Worm (Caenorhabditis elegans) whole organism, young adult: Measurements from ENCODE around the gene adah-1.

Source experiments
- B0035.1 ChIP-seq: sonication (generic microtip); optimal IDR thresholded peaks from 2 replicates; lab custom pipeline; 2016; ENCODE audit warnings: missing genetic modification characterization, mild to moderate bottlenecking, missing compliant biosample characterization, missing genotype, missing genetic modification reagents
- B0336.3 ChIP-seq: fragments of 200-800 bp; sonication (Bioruptor generic); IDR thresholded peaks from 2 replicates; pipeline ENCODE4 v1.3.6; 2022; ENCODE audit warnings: missing genetic modification characterization, missing compliant biosample characterization
- C06A6.2 ChIP-seq: fragments of 200-800 bp; sonication (Bioruptor generic); conservative IDR thresholded peaks from 2 replicates; pipeline ENCODE4 v1.3.6; 2022; ENCODE audit warnings: missing genetic modification characterization, missing compliant biosample characterization
- F22D6.2 ChIP-seq: sonication (generic microtip); optimal IDR thresholded peaks from 2 replicates; lab custom pipeline; 2016; ENCODE audit warnings: mild to moderate bottlenecking, missing genetic modification characterization, missing compliant biosample characterization
- F33H1.4 ChIP-seq: fragments of 200-800 bp; sonication (Bioruptor generic); IDR thresholded peaks from 2 replicates; pipeline ENCODE4 v1.3.6; 2022; ENCODE audit warnings: missing genetic modification reagents, missing genetic modification characterization, missing compliant biosample characterization
- K11D2.4 ChIP-seq: fragments of 200-800 bp; sonication (Bioruptor generic); IDR thresholded peaks from 2 replicates; pipeline ENCODE4 v1.3.6; 2022; ENCODE audit warnings: missing genetic modification reagents, missing genetic modification characterization, missing compliant biosample characterization
- K12H6.12 ChIP-seq: fragments of 200-800 bp; sonication (Bioruptor generic); optimal IDR thresholded peaks from 2 replicates; lab custom pipeline; 2018; ENCODE audit warnings: mild to moderate bottlenecking, missing genetic modification characterization, missing compliant biosample characterization
- Y67H2A.10 ChIP-seq: fragments of 200-800 bp; sonication (Bioruptor generic); conservative IDR thresholded peaks from 2 replicates; pipeline ENCODE4 v1.3.6; 2022; ENCODE audit warnings: missing genetic modification reagents, missing genetic modification characterization, missing compliant biosample characterization
- Y95B8A.8 ChIP-seq: fragments of 200-800 bp; sonication (Bioruptor generic); IDR thresholded peaks from 2 replicates; pipeline ENCODE4 v1.3.6; 2022; ENCODE audit warnings: missing genetic modification reagents, missing genetic modification characterization, missing compliant biosample characterization
- ZK185.1 ChIP-seq: sonication (generic microtip); optimal IDR thresholded peaks from 2 replicates; lab custom pipeline; 2016; ENCODE audit warnings: mild to moderate bottlenecking, missing genetic modification characterization, missing compliant biosample characterization; ENCODE audit not compliant: poor library complexity, severe bottlenecking
- ama-1 ChIP-seq, 3 experiments: fragments of 150-350 bp in 1 of 3; sonication (generic microtip) in 2 of 3; optimal IDR thresholded peaks; 2 replicates each; lab custom pipeline; 2014 to 2018; ENCODE audit warnings: missing biosample characterization in 2 of 3, missing genetic modification characterization in 2 of 3, missing genetic modification reagents in 2 of 3
- aptf-2 ChIP-seq: fragments of 200-800 bp; sonication (Bioruptor generic); conservative IDR thresholded peaks from 2 replicates; pipeline ENCODE4 v1.3.6; 2022; ENCODE audit warnings: missing genetic modification reagents, missing genetic modification characterization, missing compliant biosample characterization
- atf-7 ChIP-seq: sonication (generic microtip); optimal IDR thresholded peaks from 2 replicates; lab custom pipeline; 2017; ENCODE audit warnings: mild to moderate bottlenecking, missing genetic modification characterization, missing compliant biosample characterization
- athp-1 ChIP-seq: sonication (generic microtip); optimal IDR thresholded peaks from 2 replicates; lab custom pipeline; 2017; ENCODE audit warnings: mild to moderate bottlenecking, missing genetic modification characterization, missing compliant biosample characterization
- attf-5 ChIP-seq: fragments of 200-800 bp; sonication (Bioruptor generic); optimal IDR thresholded peaks from 2 replicates; lab custom pipeline; 2018; ENCODE audit warnings: mild to moderate bottlenecking, missing genetic modification characterization, missing compliant biosample characterization
- bed-2 ChIP-seq: fragments of 200-800 bp; sonication (Bioruptor generic); IDR thresholded peaks from 2 replicates; pipeline ENCODE4 v1.3.6; 2022; ENCODE audit warnings: missing genetic modification reagents, missing genetic modification characterization, missing compliant biosample characterization
- cebp-1 ChIP-seq, 2 experiments: fragments of 200-800 bp in 1 of 2; sonication (Bioruptor generic) in 1 of 2; sonication (generic microtip) in 1 of 2; IDR thresholded peaks in 1 of 2; optimal IDR thresholded peaks in 1 of 2; 2 replicates each; pipeline versions ENCODE4 v1.3.6 to Lab custom; 2017 to 2022; ENCODE audit warnings: missing compliant biosample characterization in 2 of 2, missing genetic modification characterization in 2 of 2, mild to moderate bottlenecking in 1 of 2, missing genetic modification reagents in 1 of 2, moderate library complexity in 1 of 2
- ceh-40 ChIP-seq: fragments of 200-800 bp; sonication (Bioruptor generic); IDR thresholded peaks from 2 replicates; pipeline ENCODE4 v1.3.6; 2022; ENCODE audit warnings: missing genetic modification characterization, missing compliant biosample characterization
- ceh-79 ChIP-seq: sonication (generic microtip); optimal IDR thresholded peaks from 2 replicates; lab custom pipeline; 2017; ENCODE audit warnings: mild to moderate bottlenecking, missing genetic modification characterization, missing compliant biosample characterization
- dox-1 ChIP-seq: fragments of 200-800 bp; sonication (Bioruptor generic); IDR thresholded peaks from 2 replicates; pipeline ENCODE4 v1.3.6; 2022; ENCODE audit warnings: missing genetic modification reagents, missing genetic modification characterization, missing compliant biosample characterization
- dpff-1 ChIP-seq: sonication (generic microtip); optimal IDR thresholded peaks from 2 replicates; lab custom pipeline; 2017; ENCODE audit warnings: mild to moderate bottlenecking, missing genetic modification characterization, missing compliant biosample characterization
- dpl-1 ChIP-seq: fragments of 150-350 bp; optimal IDR thresholded peaks from 2 replicates; lab custom pipeline; 2014; ENCODE audit warnings: missing biosample characterization, missing genetic modification reagents, missing genetic modification characterization
- egl-44 ChIP-seq: fragments of 200-800 bp; sonication (Bioruptor generic); IDR thresholded peaks from 2 replicates; pipeline ENCODE4 v1.3.6; 2022; ENCODE audit warnings: missing genetic modification reagents, missing genetic modification characterization, missing compliant biosample characterization
- ekl-4 ChIP-seq: fragments of 200-800 bp; sonication (Bioruptor generic); IDR thresholded peaks from 2 replicates; pipeline ENCODE4 v1.3.6; 2022; ENCODE audit warnings: missing genetic modification reagents, missing genetic modification characterization, missing compliant biosample characterization
- hmg-1.2 ChIP-seq: fragments of 200-800 bp; sonication (Bioruptor generic); IDR thresholded peaks from 2 replicates; pipeline ENCODE4 v1.3.6; 2022; ENCODE audit warnings: missing genetic modification reagents, missing genetic modification characterization, missing compliant biosample characterization
- hsf-1 ChIP-seq: fragments of 200-800 bp; sonication (Bioruptor generic); IDR thresholded peaks from 2 replicates; pipeline ENCODE4 v1.3.6; 2022; ENCODE audit warnings: missing genetic modification reagents, missing genetic modification characterization, missing compliant biosample characterization
- lin-40 ChIP-seq: sonication (generic microtip); optimal IDR thresholded peaks from 2 replicates; lab custom pipeline; 2016; ENCODE audit warnings: missing genetic modification characterization, mild to moderate bottlenecking, missing compliant biosample characterization, missing genotype, missing genetic modification reagents
- madf-10 ChIP-seq: sonication (generic microtip); optimal IDR thresholded peaks from 2 replicates; lab custom pipeline; 2016; ENCODE audit warnings: mild to moderate bottlenecking, missing genetic modification characterization, missing compliant biosample characterization
- mes-4 ChIP-seq: sonication (generic microtip); optimal IDR thresholded peaks from 2 replicates; lab custom pipeline; 2016; ENCODE audit warnings: missing genotype, missing genetic modification characterization, missing compliant biosample characterization
- nhr-120 ChIP-seq: fragments of 200-800 bp; sonication (Bioruptor generic); IDR thresholded peaks from 2 replicates; pipeline ENCODE4 v1.3.6; 2022; ENCODE audit warnings: missing genetic modification characterization, missing compliant biosample characterization
- nhr-80 ChIP-seq: sonication (generic microtip); optimal IDR thresholded peaks from 2 replicates; lab custom pipeline; 2016; ENCODE audit warnings: missing genetic modification characterization, missing compliant biosample characterization
- pbrm-1 ChIP-seq: fragments of 200-800 bp; sonication (Bioruptor generic); IDR thresholded peaks from 2 replicates; pipeline ENCODE4 v1.3.6; 2022; ENCODE audit warnings: missing genetic modification reagents, missing genetic modification characterization, missing compliant biosample characterization
- pha-4 ChIP-seq: fragments of 150-350 bp; sonication (generic microtip); optimal IDR thresholded peaks from 2 replicates; lab custom pipeline; 2014; ENCODE audit warnings: missing biosample characterization, missing genetic modification reagents, missing genetic modification characterization
- rec-8 ChIP-seq, 2 experiments: sonication (generic microtip); optimal IDR thresholded peaks; 2 replicates each; lab custom pipeline; 2016; ENCODE audit warnings: mild to moderate bottlenecking in 2 of 2, missing genetic modification characterization in 2 of 2, missing genetic modification reagents in 2 of 2, missing genotype in 2 of 2, missing biosample characterization in 1 of 2, missing compliant biosample characterization in 1 of 2, moderate library complexity in 1 of 2
- repo-1 ChIP-seq: sonication (generic microtip); optimal IDR thresholded peaks from 2 replicates; lab custom pipeline; 2017; ENCODE audit warnings: mild to moderate bottlenecking, missing genetic modification characterization, missing compliant biosample characterization
- snpc-1.1 ChIP-seq: sonication (generic microtip); optimal IDR thresholded peaks from 2 replicates; lab custom pipeline; 2017; ENCODE audit warnings: missing genetic modification characterization, mild to moderate bottlenecking, missing compliant biosample characterization, antibody characterized with exemption, moderate library complexity, missing genotype, missing genetic modification reagents; ENCODE audit not compliant: insufficient read depth
- somi-1 ChIP-seq: fragments of 200-800 bp; sonication (Bioruptor generic); optimal IDR thresholded peaks from 2 replicates; lab custom pipeline; 2018; ENCODE audit warnings: mild to moderate bottlenecking, missing genetic modification characterization, missing compliant biosample characterization
- tbp1 ChIP-seq: fragments of 200-800 bp; sonication (Bioruptor generic); optimal IDR thresholded peaks from 2 replicates; lab custom pipeline; 2018; ENCODE audit warnings: mild to moderate bottlenecking, missing genetic modification characterization, missing compliant biosample characterization
- tlf-1 ChIP-seq: fragments of 200-800 bp; sonication (Bioruptor generic); optimal IDR thresholded peaks from 2 replicates; lab custom pipeline; 2018; ENCODE audit warnings: mild to moderate bottlenecking, missing genetic modification characterization, missing compliant biosample characterization
- unc-62 ChIP-seq: fragments of 150-350 bp; optimal IDR thresholded peaks from 2 replicates; lab custom pipeline; 2014; ENCODE audit warnings: missing biosample characterization, missing genetic modification reagents, missing genetic modification characterization
- ztf-18 ChIP-seq: sonication (generic microtip); optimal IDR thresholded peaks from 2 replicates; lab custom pipeline; 2016; ENCODE audit warnings: missing genotype, mild to moderate bottlenecking, missing genetic modification characterization, missing compliant biosample characterization
- ztf-22 ChIP-seq: fragments of 200-800 bp; sonication (Bioruptor generic); optimal IDR thresholded peaks from 2 replicates; lab custom pipeline; 2018; ENCODE audit warnings: mild to moderate bottlenecking, missing genetic modification characterization, moderate library complexity, missing compliant biosample characterization
- ztf-26 ChIP-seq: sonication (generic microtip); optimal IDR thresholded peaks from 2 replicates; lab custom pipeline; 2017; ENCODE audit warnings: missing genetic modification characterization, missing compliant biosample characterization

adah-1 gene

ce11 chrIV:7047762-7048178 is 23.8 kb downstream of the adah-1 start (continued):
- TF ChIP-seq ekl-4 (no peak), pbrm-1 (GFP tag; lab: Robert Waterston, UW) (no peak), dpl-1 (GFP tag; lab: Kevin White, UChicago) (no peak), hsf-1 (no peak)

ce11 chrIV:7048637-7049245 is 24.7 kb downstream of the adah-1 start:
- TF ChIP-seq lin-40, result peak; percentile 12
- no peak for TF ChIP-seq snpc-1.1
- TF ChIP-seq ZK185.1 (tag; lab: Kevin White, UChicago), result peak; percentile 17
- peak; percentile 65 for TF ChIP-seq hsf-1
- peak; percentile 3 for TF ChIP-seq unc-62 (GFP tag; lab: Kevin White, UChicago)
- peak; percentile 67 for TF ChIP-seq pha-4 (tag; lab: Kevin White, UChicago)
- no peak for TF ChIP-seq K12H6.12 (tag; lab: Kevin White, UChicago)
- peak; percentile 43 for TF ChIP-seq ama-1 (optimal IDR thresholded peaks at IDR 0.05; lab: Kevin White, UChicago)
- no peak for TF ChIP-seq ama-1 (GFP tag; optimal IDR thresholded peaks at IDR 0.05; lab: Kevin White, UChicago)
- TF ChIP-seq ceh-40 (GFP tag; lab: Robert Waterston, UW), result no peak
- TF ChIP-seq bed-2 (GFP tag; lab: Robert Waterston, UW), result no peak

ce11 chrIV:7049672-7050206 is 25.7 kb downstream of the adah-1 start, which contains the start of gene nhr-105:
Gene nhr-105 (plus strand): TSS chrIV:7050156.
- no peak for TF ChIP-seq pbrm-1 (GFP tag; lab: Robert Waterston, UW)
- no peak for TF ChIP-seq cebp-1 (GFP tag; IDR thresholded peaks at IDR 0.05; lab: Robert Waterston, UW)
- TF ChIP-seq cebp-1 (tag; optimal IDR thresholded peaks at IDR 0.05; lab: Kevin White, UChicago), result peak; percentile 63
- TF ChIP-seq nhr-120 (GFP tag; lab: Robert Waterston, UW), result no peak
- TF ChIP-seq K12H6.12 (tag; lab: Kevin White, UChicago), result peak; percentile 18
- TF ChIP-seq tlf-1 (GFP tag; lab: Kevin White, UChicago), result peak; percentile 10
- peak; percentile 56 for TF ChIP-seq attf-5 (GFP tag; lab: Kevin White, UChicago)
- peak; percentile 51; the same call in 1 of the 2 replicates for TF ChIP-seq Y95B8A.8 (GFP tag; lab: Robert Waterston, UW)
- TF ChIP-seq repo-1 (tag; lab: Kevin White, UChicago), result no peak
- TF ChIP-seq athp-1, result no peak
- no peak for TF ChIP-seq mes-4 (tag; lab: Kevin White, UChicago)
- TF ChIP-seq tbp1 (GFP tag; lab: Kevin White, UChicago), result peak; percentile 34
- peak; percentile 80 for TF ChIP-seq atf-7 (tag; lab: Kevin White, UChicago)
- no peak for TF ChIP-seq ceh-79
- TF ChIP-seq hmg-1.2 (GFP tag; lab: Robert Waterston, UW), result peak; percentile 70
- TF ChIP-seq Y67H2A.10 (GFP tag; lab: Robert Waterston, UW), result no peak
- no peak for TF ChIP-seq B0035.1
- TF ChIP-seq dox-1 (GFP tag; lab: Robert Waterston, UW), result 0 out of 2 replicates have a peak, but pooled peaks have one; percentile 27
- no peak for TF ChIP-seq rec-8 (tag; optimal IDR thresholded peaks at IDR 0.05; lab: Kevin White, UChicago)
- TF ChIP-seq egl-44 (GFP tag; lab: Robert Waterston, UW), result no peak
- no peak for TF ChIP-seq aptf-2 (GFP tag; lab: Robert Waterston, UW)
- TF ChIP-seq ztf-18 (tag; lab: Kevin White, UChicago), result peak; percentile 9
- peak; percentile 59 for TF ChIP-seq lin-40
- no peak for TF ChIP-seq K11D2.4 (GFP tag; lab: Robert Waterston, UW)
- TF ChIP-seq ZK185.1 (tag; lab: Kevin White, UChicago), result peak; percentile 10
- TF ChIP-seq F22D6.2 (tag; lab: Kevin White, UChicago), result peak; percentile 32
- TF ChIP-seq ztf-22 (GFP tag; lab: Kevin White, UChicago), result no peak
- peak; percentile 41 for TF ChIP-seq nhr-80 (tag; lab: Kevin White, UChicago)
- peak; percentile 21 for TF ChIP-seq ztf-26
- 0 out of 2 replicates have a peak, but pooled peaks have one; percentile 24 for TF ChIP-seq B0336.3 (GFP tag; lab: Robert Waterston, UW)
- no peak for TF ChIP-seq madf-10 (tag; lab: Kevin White, UChicago)
- no peak for TF ChIP-seq F33H1.4 (GFP tag; lab: Robert Waterston, UW)
- TF ChIP-seq somi-1 (GFP tag; lab: Kevin White, UChicago), result peak; percentile 63
- no peak for TF ChIP-seq dpff-1 (tag; lab: Kevin White, UChicago)
- TF ChIP-seq C06A6.2 (GFP tag; lab: Robert Waterston, UW), result peak; percentile 62
- TF ChIP-seq unc-62 (GFP tag; lab: Kevin White, UChicago), result peak; percentile 36
